Worm (Caenorhabditis elegans) whole organism, young adult: ENCODE results near the gene C26B2.7.
A peak's percentile ranks its signal among the peaks of the same experiment; 100 is the strongest.

ENCODE experiments used
- B0035.1 ChIP-seq: sonication (generic microtip); optimal IDR thresholded peaks from 2 replicates; lab custom pipeline; 2016; ENCODE audit warnings: missing genetic modification characterization, mild to moderate bottlenecking, missing compliant biosample characterization, missing genotype, missing genetic modification reagents
- F22D6.2 ChIP-seq: sonication (generic microtip); optimal IDR thresholded peaks from 2 replicates; lab custom pipeline; 2016; ENCODE audit warnings: mild to moderate bottlenecking, missing genetic modification characterization, missing compliant biosample characterization
- K11D2.4 ChIP-seq: fragments of 200-800 bp; sonication (Bioruptor generic); IDR thresholded peaks from 2 replicates; pipeline ENCODE4 v1.3.6; 2022; ENCODE audit warnings: missing genetic modification reagents, missing genetic modification characterization, missing compliant biosample characterization
- Y56A3A.18 ChIP-seq: fragments of 200-800 bp; sonication (Bioruptor generic); IDR thresholded peaks from 2 replicates; pipeline ENCODE4 v1.3.6; 2022; ENCODE audit warnings: missing genetic modification reagents, missing genetic modification characterization, missing compliant biosample characterization
- ZK185.1 ChIP-seq: sonication (generic microtip); optimal IDR thresholded peaks from 2 replicates; lab custom pipeline; 2016; ENCODE audit warnings: mild to moderate bottlenecking, missing genetic modification characterization, missing compliant biosample characterization; ENCODE audit not compliant: poor library complexity, severe bottlenecking
- akir-1 ChIP-seq: fragments of 200-800 bp; sonication (Bioruptor generic); optimal IDR thresholded peaks from 2 replicates; lab custom pipeline; 2018; ENCODE audit warnings: mild to moderate bottlenecking, missing genetic modification characterization, moderate library complexity, missing compliant biosample characterization
- athp-1 ChIP-seq: sonication (generic microtip); optimal IDR thresholded peaks from 2 replicates; lab custom pipeline; 2017; ENCODE audit warnings: mild to moderate bottlenecking, missing genetic modification characterization, missing compliant biosample characterization
- attf-3 ChIP-seq: fragments of 200-800 bp; sonication (Bioruptor generic); conservative IDR thresholded peaks from 2 replicates; pipeline ENCODE4 v1.3.6; 2022; ENCODE audit warnings: missing genetic modification reagents, missing genetic modification characterization, missing compliant biosample characterization
- cebp-1 ChIP-seq, 2 experiments: fragments of 200-800 bp in 1 of 2; sonication (Bioruptor generic) in 1 of 2; sonication (generic microtip) in 1 of 2; IDR thresholded peaks in 1 of 2; optimal IDR thresholded peaks in 1 of 2; 2 replicates each; pipeline versions ENCODE4 v1.3.6 to Lab custom; 2017 to 2022; ENCODE audit warnings: missing compliant biosample characterization in 2 of 2, missing genetic modification characterization in 2 of 2, mild to moderate bottlenecking in 1 of 2, missing genetic modification reagents in 1 of 2, moderate library complexity in 1 of 2
- ceh-40 ChIP-seq: fragments of 200-800 bp; sonication (Bioruptor generic); IDR thresholded peaks from 2 replicates; pipeline ENCODE4 v1.3.6; 2022; ENCODE audit warnings: missing genetic modification characterization, missing compliant biosample characterization
- chd-7 ChIP-seq: sonication (generic microtip); optimal IDR thresholded peaks from 2 replicates; lab custom pipeline; 2016; ENCODE audit warnings: mild to moderate bottlenecking, missing genetic modification characterization, moderate library complexity, missing compliant biosample characterization
- die-1 ChIP-seq: sonication (generic microtip); optimal IDR thresholded peaks from 2 replicates; lab custom pipeline; 2016; ENCODE audit warnings: missing genotype, mild to moderate bottlenecking, missing genetic modification characterization, missing compliant biosample characterization
- dpff-1 ChIP-seq: sonication (generic microtip); optimal IDR thresholded peaks from 2 replicates; lab custom pipeline; 2017; ENCODE audit warnings: mild to moderate bottlenecking, missing genetic modification characterization, missing compliant biosample characterization
- efl-1 ChIP-seq: fragments of 150-350 bp; optimal IDR thresholded peaks from 2 replicates; lab custom pipeline; 2014; ENCODE audit warnings: missing biosample characterization, missing genetic modification reagents, missing genetic modification characterization
- ets-4 ChIP-seq: fragments of 200-800 bp; sonication (Bioruptor generic); optimal IDR thresholded peaks from 2 replicates; lab custom pipeline; 2018; ENCODE audit warnings: mild to moderate bottlenecking, missing genetic modification characterization, missing compliant biosample characterization
- fkh-3 ChIP-seq: sonication (generic microtip); optimal IDR thresholded peaks from 2 replicates; lab custom pipeline; 2016; ENCODE audit warnings: mild to moderate bottlenecking, missing genetic modification characterization, missing compliant biosample characterization
- him-1 ChIP-seq: sonication (generic microtip); optimal IDR thresholded peaks from 2 replicates; lab custom pipeline; 2016; ENCODE audit warnings: missing genotype, missing genetic modification reagents, missing genetic modification characterization, missing compliant biosample characterization
- hmg-1.2 ChIP-seq: fragments of 200-800 bp; sonication (Bioruptor generic); IDR thresholded peaks from 2 replicates; pipeline ENCODE4 v1.3.6; 2022; ENCODE audit warnings: missing genetic modification reagents, missing genetic modification characterization, missing compliant biosample characterization
- lin-26 ChIP-seq: fragments of 200-800 bp; sonication (Bioruptor generic); IDR thresholded peaks from 2 replicates; pipeline ENCODE4 v1.3.6; 2022; ENCODE audit warnings: missing genetic modification reagents, missing genetic modification characterization, missing compliant biosample characterization
- lin-35 ChIP-seq, 3 experiments: fragments of 150-350 bp in 2 of 3; sonication (generic microtip) in 1 of 3; optimal IDR thresholded peaks; 2 replicates each; lab custom pipeline; 2014 to 2018; ENCODE audit warnings: missing biosample characterization in 3 of 3, missing genetic modification characterization in 3 of 3, missing genetic modification reagents in 3 of 3
- lin-54 ChIP-seq: fragments of 200-800 bp; sonication (Bioruptor generic); optimal IDR thresholded peaks from 2 replicates; lab custom pipeline; 2018; ENCODE audit warnings: mild to moderate bottlenecking, missing genetic modification characterization, missing compliant biosample characterization
- mxl-1 ChIP-seq: sonication (generic microtip); optimal IDR thresholded peaks from 2 replicates; lab custom pipeline; 2016; ENCODE audit warnings: missing genetic modification characterization, missing compliant biosample characterization
- nfya-2 ChIP-seq: fragments of 200-800 bp; sonication (Bioruptor generic); IDR thresholded peaks from 2 replicates; pipeline ENCODE4 v1.3.6; 2022; ENCODE audit warnings: missing genetic modification reagents, missing genetic modification characterization, missing compliant biosample characterization
- nhr-179 ChIP-seq: sonication (generic microtip); optimal IDR thresholded peaks from 2 replicates; lab custom pipeline; 2016; ENCODE audit warnings: mild to moderate bottlenecking, missing genetic modification characterization, missing compliant biosample characterization
- nhr-27 ChIP-seq: fragments of 200-800 bp; sonication (Bioruptor generic); optimal IDR thresholded peaks from 2 replicates; lab custom pipeline; 2018; ENCODE audit warnings: mild to moderate bottlenecking, missing genetic modification characterization, moderate library complexity, missing compliant biosample characterization
- nhr-80 ChIP-seq: sonication (generic microtip); optimal IDR thresholded peaks from 2 replicates; lab custom pipeline; 2016; ENCODE audit warnings: missing genetic modification characterization, missing compliant biosample characterization
- nhr-90 ChIP-seq: sonication (generic microtip); optimal IDR thresholded peaks from 2 replicates; lab custom pipeline; 2016; ENCODE audit warnings: missing genotype, mild to moderate bottlenecking, missing genetic modification characterization, missing compliant biosample characterization
- rec-8 ChIP-seq, 2 experiments: sonication (generic microtip); optimal IDR thresholded peaks; 2 replicates each; lab custom pipeline; 2016; ENCODE audit warnings: mild to moderate bottlenecking in 2 of 2, missing genetic modification characterization in 2 of 2, missing genetic modification reagents in 2 of 2, missing genotype in 2 of 2, missing biosample characterization in 1 of 2, missing compliant biosample characterization in 1 of 2, moderate library complexity in 1 of 2
- repo-1 ChIP-seq: sonication (generic microtip); optimal IDR thresholded peaks from 2 replicates; lab custom pipeline; 2017; ENCODE audit warnings: mild to moderate bottlenecking, missing genetic modification characterization, missing compliant biosample characterization
- snpc-1.3 ChIP-seq: sonication (generic microtip); optimal IDR thresholded peaks from 2 replicates; lab custom pipeline; 2017; ENCODE audit warnings: missing genetic modification characterization, mild to moderate bottlenecking, missing compliant biosample characterization, antibody characterized with exemption, moderate library complexity, missing genotype, missing genetic modification reagents; ENCODE audit not compliant: insufficient read depth
- snpc-4 ChIP-seq, 5 experiments: fragments of 150-350 bp in 1 of 5; sonication (generic microtip) in 4 of 5; optimal IDR thresholded peaks; 2 replicates each; lab custom pipeline; 2014 to 2018; ENCODE audit warnings: missing genetic modification characterization in 5 of 5, missing biosample characterization in 3 of 5, antibody characterized with exemption in 2 of 5, mild to moderate bottlenecking in 2 of 5, missing compliant biosample characterization in 2 of 5, missing genotype in 2 of 5, moderate library complexity in 2 of 5, missing genetic modification reagents in 1 of 5
- tbp1 ChIP-seq: fragments of 200-800 bp; sonication (Bioruptor generic); optimal IDR thresholded peaks from 2 replicates; lab custom pipeline; 2018; ENCODE audit warnings: mild to moderate bottlenecking, missing genetic modification characterization, missing compliant biosample characterization
- tbx-9 ChIP-seq: sonication (generic microtip); optimal IDR thresholded peaks from 2 replicates; lab custom pipeline; 2016; ENCODE audit warnings: borderline replicate concordance, missing genetic modification characterization, inconsistent platforms, missing compliant biosample characterization
- unc-130 ChIP-seq: sonication (generic microtip); optimal IDR thresholded peaks from 2 replicates; lab custom pipeline; 2016; ENCODE audit warnings: missing genetic modification reagents, missing genetic modification characterization, missing compliant biosample characterization
- ztf-22 ChIP-seq: fragments of 200-800 bp; sonication (Bioruptor generic); optimal IDR thresholded peaks from 2 replicates; lab custom pipeline; 2018; ENCODE audit warnings: mild to moderate bottlenecking, missing genetic modification characterization, moderate library complexity, missing compliant biosample characterization

The C26B2.7 gene

DNA sequence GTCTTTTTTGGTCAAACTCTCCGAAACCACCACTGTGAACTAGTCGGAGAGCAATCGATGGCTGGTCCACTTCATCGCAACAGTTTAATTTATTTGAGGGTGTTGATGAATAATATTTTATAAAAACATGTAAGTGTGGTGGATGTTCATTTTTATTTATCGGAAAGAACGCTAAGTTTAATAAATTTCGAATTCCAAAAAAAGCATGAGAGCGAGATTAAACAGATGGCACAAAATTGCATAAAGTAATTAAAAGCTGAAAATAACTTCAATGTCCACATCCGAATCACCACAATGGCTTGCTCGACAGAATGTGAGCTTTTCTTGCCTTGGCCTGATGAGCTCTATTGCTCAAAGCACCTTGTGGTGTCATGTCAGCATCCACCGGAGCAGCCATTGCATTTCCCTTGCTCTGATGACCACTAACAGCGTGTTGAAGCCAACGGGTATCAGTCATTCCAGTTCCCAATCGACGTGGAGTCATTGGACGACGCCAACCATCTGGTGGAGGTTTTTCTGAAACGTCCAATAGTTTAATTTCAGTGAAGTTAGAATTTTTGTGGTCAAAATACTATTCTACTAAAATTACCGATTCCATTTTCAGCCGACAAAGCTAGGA, 32.2 kb upstream of the C26B2.7 start (continued):
- no peak for TF ChIP-seq nhr-179 (tag; lab: Kevin White, UChicago)
- no peak for TF ChIP-seq nhr-27
- TF ChIP-seq cebp-1 (GFP tag; IDR thresholded peaks at IDR 0.05; lab: Robert Waterston, UW), result no peak
- TF ChIP-seq cebp-1 (tag; optimal IDR thresholded peaks at IDR 0.05; lab: Kevin White, UChicago), result peak; percentile 50
- no peak for TF ChIP-seq snpc-4 (GFP tag; optimal IDR thresholded peaks at IDR 0.05; lab: Kevin White, UChicago)
- TF ChIP-seq snpc-4 (tag; optimal IDR thresholded peaks at IDR 0.05; lab: Kevin White, UChicago), result peak in 1 of 4 experiments; percentile 35
- TF ChIP-seq fkh-3 (tag; lab: Kevin White, UChicago), result no peak
- TF ChIP-seq dpff-1 (tag; lab: Kevin White, UChicago), result peak; percentile 7
- TF ChIP-seq athp-1 (tag; lab: Kevin White, UChicago), result peak; percentile 16
- TF ChIP-seq hmg-1.2, result no peak
- no peak for TF ChIP-seq K11D2.4 (GFP tag; lab: Robert Waterston, UW)
- no peak for TF ChIP-seq ztf-22 (GFP tag; lab: Kevin White, UChicago)
- TF ChIP-seq nhr-90 (tag; lab: Kevin White, UChicago), result no peak
- TF ChIP-seq unc-130 (GFP tag; lab: Kevin White, UChicago), result no peak
- TF ChIP-seq Y56A3A.18, result no peak
- TF ChIP-seq F22D6.2 (tag; lab: Kevin White, UChicago), result no peak
- no peak for TF ChIP-seq tbx-9
- TF ChIP-seq ceh-40, result no peak
- peak; percentile 45 for TF ChIP-seq chd-7
- no peak for TF ChIP-seq tbp1
- no peak for TF ChIP-seq efl-1 (GFP tag; lab: Kevin White, UChicago)
- no peak for TF ChIP-seq ets-4 (GFP tag; lab: Kevin White, UChicago)
- peak; percentile 17 for TF ChIP-seq die-1 (tag; lab: Kevin White, UChicago)
- 0 out of 2 replicates have a peak, but pooled peaks have one; percentile 6 for TF ChIP-seq nfya-2 (GFP tag; lab: Robert Waterston, UW)
- no peak for TF ChIP-seq lin-26 (GFP tag; lab: Robert Waterston, UW)
- TF ChIP-seq nhr-80 (tag; lab: Kevin White, UChicago), result no peak
- TF ChIP-seq mxl-1 (tag; lab: Kevin White, UChicago), result no peak
- peak in 1 of 3 experiments; percentile 9 for TF ChIP-seq lin-35 (GFP tag; optimal IDR thresholded peaks at IDR 0.05; lab: Kevin White, UChicago)
- TF ChIP-seq attf-3 (GFP tag; lab: Robert Waterston, UW), result no peak
- peak; percentile 73 for TF ChIP-seq repo-1
- TF ChIP-seq B0035.1 (tag; lab: Kevin White, UChicago), result peak; percentile 28
- peak; percentile 24 for TF ChIP-seq lin-54

DNA sequence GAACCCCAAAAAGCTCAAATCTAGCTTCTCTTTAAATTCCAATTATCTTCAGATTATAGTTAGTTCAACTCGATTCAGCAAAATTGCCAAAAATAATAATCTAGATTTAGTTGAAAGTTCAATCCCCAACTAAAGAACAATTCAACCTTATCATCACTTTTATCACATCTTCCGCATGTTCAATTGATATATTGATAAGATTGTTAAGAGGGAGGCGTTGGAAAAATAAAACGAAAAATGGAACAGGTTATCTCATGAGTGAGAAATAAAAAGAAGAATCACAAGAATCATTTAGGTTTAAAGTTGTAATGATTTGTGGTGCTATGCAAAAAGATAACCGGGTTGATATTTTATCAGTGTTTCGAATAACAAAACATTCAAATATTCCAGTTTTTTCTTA, 30.3 kb upstream of the C26B2.7 start:
- TF ChIP-seq snpc-4 (GFP tag; optimal IDR thresholded peaks at IDR 0.05; lab: Kevin White, UChicago) (no peak), snpc-4 (tag; optimal IDR thresholded peaks at IDR 0.05; lab: Kevin White, UChicago) (no peak), nhr-80 (tag; lab: Kevin White, UChicago) (no peak), him-1 (tag; lab: Kevin White, UChicago) (no peak), rec-8 (tag; optimal IDR thresholded peaks at IDR 0.05; lab: Kevin White, UChicago) (no peak), die-1 (tag; lab: Kevin White, UChicago) (no peak), akir-1 (no peak), ZK185.1 (tag; lab: Kevin White, UChicago) (no peak), snpc-1.3 (no peak)
